Fruit fly (Drosophila melanogaster) whole organism, adult: ENCODE results near the gene CG32428.
"Not testable (repeated sequence)": the region's sequence is repeated elsewhere in the genome, so short reads cannot be mapped to it uniquely, and the experiment has no call there.

ENCODE experiments used
- CG11617 ChIP-seq: fragments of 200-800 bp; sonication (Bioruptor generic); optimal IDR thresholded peaks from 2 replicates; lab custom pipeline; 2017; ENCODE audit warnings: mild to moderate bottlenecking, missing biosample characterization, missing genetic modification reagents, missing genetic modification characterization
- CG12768 ChIP-seq: fragments of 200-800 bp; sonication (Bioruptor generic); optimal IDR thresholded peaks from 2 replicates; lab custom pipeline; 2017; ENCODE audit warnings: missing biosample characterization, missing genetic modification characterization, mild to moderate bottlenecking, moderate library complexity, missing genetic modification reagents
- CG14711 ChIP-seq: fragments of 200-800 bp; sonication (Bioruptor generic); optimal IDR thresholded peaks from 2 replicates; lab custom pipeline; 2018; ENCODE audit warnings: missing biosample characterization, mild to moderate bottlenecking, missing genetic modification characterization, moderate library complexity
- CG1620 ChIP-seq: fragments of 200-800 bp; sonication (Bioruptor generic); optimal IDR thresholded peaks from 2 replicates; lab custom pipeline; 2016; ENCODE audit warnings: missing biosample characterization, missing genetic modification characterization
- CG33017 ChIP-seq: fragments of 200-800 bp; sonication (Bioruptor generic); optimal IDR thresholded peaks from 2 replicates; lab custom pipeline; 2018; ENCODE audit warnings: missing biosample characterization, mild to moderate bottlenecking, missing genetic modification characterization, moderate library complexity
- CG5204 ChIP-seq: fragments of 200-800 bp; sonication (Bioruptor generic); optimal IDR thresholded peaks from 2 replicates; lab custom pipeline; 2016; ENCODE audit warnings: missing biosample characterization, missing genetic modification characterization
- CG7045 ChIP-seq: fragments of 200-800 bp; sonication (Bioruptor generic); optimal IDR thresholded peaks from 2 replicates; lab custom pipeline; 2017; ENCODE audit warnings: missing biosample characterization, mild to moderate bottlenecking, missing genetic modification characterization
- CG7101 ChIP-seq: fragments of 200-800 bp; sonication (Bioruptor generic); optimal IDR thresholded peaks from 2 replicates; lab custom pipeline; 2018; ENCODE audit warnings: missing biosample characterization, mild to moderate bottlenecking, missing genetic modification characterization, moderate library complexity
- Clk ChIP-seq: fragments of 200-800 bp; sonication (Bioruptor generic); optimal IDR thresholded peaks from 2 replicates; lab custom pipeline; 2017; ENCODE audit warnings: missing biosample characterization, missing genetic modification characterization
- Crg-1 ChIP-seq: fragments of 200-800 bp; sonication (Bioruptor generic); optimal IDR thresholded peaks from 2 replicates; lab custom pipeline; 2016; ENCODE audit warnings: missing biosample characterization, missing genetic modification characterization
- Hr96 ChIP-seq: fragments of 200-800 bp; sonication (Bioruptor generic); optimal IDR thresholded peaks from 2 replicates; lab custom pipeline; 2016; ENCODE audit warnings: missing biosample characterization, missing genetic modification characterization
- Mnt ChIP-seq: fragments of 200-800 bp; sonication (Bioruptor generic); optimal IDR thresholded peaks from 2 replicates; lab custom pipeline; 2016; ENCODE audit warnings: missing biosample characterization, mild to moderate bottlenecking, missing genetic modification characterization
- bab1 ChIP-seq: fragments of 200-800 bp; sonication (Bioruptor generic); optimal IDR thresholded peaks from 3 replicates; lab custom pipeline; 2019; ENCODE audit warnings: missing biosample characterization, mild to moderate bottlenecking, missing genetic modification characterization, moderate library complexity
- cic ChIP-seq: fragments of 200-800 bp; sonication (Bioruptor generic); optimal IDR thresholded peaks from 2 replicates; lab custom pipeline; 2017; ENCODE audit warnings: missing biosample characterization, mild to moderate bottlenecking, missing genetic modification characterization, moderate library complexity
- cnc ChIP-seq, 2 experiments: fragments of >200 bp; optimal IDR thresholded peaks; 2 replicates each; lab custom pipeline; 2017
- kay ChIP-seq: fragments of 200-800 bp; sonication (Bioruptor generic); peaks from one replicate; lab custom pipeline; 2016; ENCODE audit warnings: missing biosample characterization, missing genetic modification characterization, borderline replicate concordance
- ovo ChIP-seq: fragments of 200-800 bp; sonication (Bioruptor generic); optimal IDR thresholded peaks from 2 replicates; lab custom pipeline; 2016; ENCODE audit warnings: missing biosample characterization, missing genetic modification characterization
- pad ChIP-seq: fragments of 200-800 bp; sonication (Bioruptor generic); optimal IDR thresholded peaks from 3 replicates; lab custom pipeline; 2017; ENCODE audit warnings: missing biosample characterization, missing genetic modification characterization, mild to moderate bottlenecking, moderate library complexity, missing genetic modification reagents
- tj ChIP-seq: fragments of 200-800 bp; sonication (Bioruptor generic); optimal IDR thresholded peaks from 3 replicates; lab custom pipeline; 2017; ENCODE audit warnings: missing biosample characterization, mild to moderate bottlenecking, missing genetic modification characterization, moderate library complexity
- toe ChIP-seq: fragments of 200-800 bp; sonication (Bioruptor generic); optimal IDR thresholded peaks from 2 replicates; lab custom pipeline; 2016; ENCODE audit warnings: missing biosample characterization, missing genetic modification characterization

Gene CG32428

dm6 chr3L:20508136-20508635, 34.7 kb upstream of the CG32428 start:
- TF ChIP-seq cnc (optimal IDR thresholded peaks at IDR 0.05; lab: Kevin White, UChicago) (no peak), bab1 (GFP tag; lab: Kevin White, UChicago) (peak; percentile 92), toe (GFP tag; lab: Kevin White, UChicago) (peak; percentile 90), ovo (GFP tag; lab: Kevin White, UChicago) (peak; percentile 52), tj (GFP tag; lab: Kevin White, UChicago) (peak; percentile 72), CG7101 (tag; lab: Kevin White, UChicago) (peak; percentile 92), cic (GFP tag; lab: Kevin White, UChicago) (peak; percentile 3), CG5204 (peak; percentile 87), Hr96 (GFP tag; lab: Kevin White, UChicago) (peak; percentile 85), kay (GFP tag; lab: Kevin White, UChicago) (peak; percentile 85), Clk (peak; percentile 81), pad (GFP tag; lab: Kevin White, UChicago) (peak; percentile 85), CG14711 (tag; lab: Kevin White, UChicago) (peak; percentile 86), CG33017 (peak; percentile 89), CG11617 (GFP tag; lab: Kevin White, UChicago) (peak; percentile 87), CG7045 (GFP tag; lab: Kevin White, UChicago) (peak; percentile 86), Mnt (GFP tag; lab: Kevin White, UChicago) (peak; percentile 78), CG12768 (GFP tag; lab: Kevin White, UChicago) (peak; percentile 93), CG1620 (GFP tag; lab: Kevin White, UChicago) (peak; percentile 84), Crg-1 (GFP tag; lab: Kevin White, UChicago) (peak; percentile 86)

- TF ChIP-seq cic (GFP tag; lab: Kevin White, UChicago) (no peak), Clk (no peak), CG7101 (tag; lab: Kevin White, UChicago) (no peak), tj (GFP tag; lab: Kevin White, UChicago) (no peak), CG33017 (no peak), bab1 (GFP tag; lab: Kevin White, UChicago) (no peak), kay (GFP tag; lab: Kevin White, UChicago) (peak; percentile 85), CG11617 (GFP tag; lab: Kevin White, UChicago) (no peak), CG1620 (GFP tag; lab: Kevin White, UChicago) (peak; percentile 2)
Measured at dm6 chr3L:20507552-20507951, 34.0 kb upstream of the CG32428 start.

- no peak for TF ChIP-seq CG7045 (GFP tag; lab: Kevin White, UChicago)
- no peak for TF ChIP-seq cic (GFP tag; lab: Kevin White, UChicago)
- TF ChIP-seq CG7101 (tag; lab: Kevin White, UChicago) = no peak
- TF ChIP-seq Clk = no peak
- TF ChIP-seq kay (GFP tag; lab: Kevin White, UChicago) = no peak
- TF ChIP-seq CG11617 (GFP tag; lab: Kevin White, UChicago) = no peak
- TF ChIP-seq CG14711 (tag; lab: Kevin White, UChicago) = no peak
- TF ChIP-seq ovo (GFP tag; lab: Kevin White, UChicago) = no peak
- no peak for TF ChIP-seq toe (GFP tag; lab: Kevin White, UChicago)
- TF ChIP-seq cnc (optimal IDR thresholded peaks at IDR 0.05; lab: Kevin White, UChicago) = no peak
- no peak for TF ChIP-seq Crg-1 (GFP tag; lab: Kevin White, UChicago)
- TF ChIP-seq CG1620 (GFP tag; lab: Kevin White, UChicago) = no peak
- no peak for TF ChIP-seq tj (GFP tag; lab: Kevin White, UChicago)
- TF ChIP-seq bab1 (GFP tag; lab: Kevin White, UChicago) = no peak
- TF ChIP-seq Hr96 (GFP tag; lab: Kevin White, UChicago) = no peak
Measured at dm6 chr3L:20505732-20506131, 32.2 kb upstream of the CG32428 start, which contains the start of gene CG5078. CG5078 (plus strand) TSS chr3L:20506032.

- not testable (repeated sequence) for TF ChIP-seq CG5204; CG7101 (tag; lab: Kevin White, UChicago); tj (GFP tag; lab: Kevin White, UChicago)
Measured at dm6 chr3L:20503886-20504285, 30.4 kb upstream of the CG32428 start, which contains the start of gene CG17637. CG17637 (plus strand) TSS chr3L:20504186.

- TF ChIP-seq CG1620 (GFP tag; lab: Kevin White, UChicago) = no peak
- TF ChIP-seq CG14711 (tag; lab: Kevin White, UChicago) = no peak
- no peak for TF ChIP-seq ovo (GFP tag; lab: Kevin White, UChicago)
- TF ChIP-seq cic (GFP tag; lab: Kevin White, UChicago) = no peak
- no peak for TF ChIP-seq Mnt (GFP tag; lab: Kevin White, UChicago)
- no peak for TF ChIP-seq CG7101 (tag; lab: Kevin White, UChicago)
- no peak for TF ChIP-seq CG12768 (GFP tag; lab: Kevin White, UChicago)
- no peak for TF ChIP-seq CG5204
- no peak for TF ChIP-seq tj (GFP tag; lab: Kevin White, UChicago)
- TF ChIP-seq kay (GFP tag; lab: Kevin White, UChicago) = no peak
- no peak for TF ChIP-seq CG11617 (GFP tag; lab: Kevin White, UChicago)
- TF ChIP-seq pad (GFP tag; lab: Kevin White, UChicago) = no peak
- no peak for TF ChIP-seq CG7045 (GFP tag; lab: Kevin White, UChicago)
- no peak for TF ChIP-seq cnc (optimal IDR thresholded peaks at IDR 0.05; lab: Kevin White, UChicago)
- no peak for TF ChIP-seq bab1 (GFP tag; lab: Kevin White, UChicago)
- TF ChIP-seq toe (GFP tag; lab: Kevin White, UChicago) = no peak
- TF ChIP-seq Clk = no peak
Measured at dm6 chr3L:20503256-20503655, 29.7 kb upstream of the CG32428 start.

- TF ChIP-seq cic (GFP tag; lab: Kevin White, UChicago); ovo (GFP tag; lab: Kevin White, UChicago); Clk: not testable (repeated sequence)
Measured at dm6 chr3L:20499536-20499935, 26.0 kb upstream of the CG32428 start, which contains the start of gene CG18281. CG18281 (plus strand) TSS chr3L:20499836.
